Fruit fly (Drosophila melanogaster) whole organism, wandering third instar larva: ENCODE data around the gene CG9616.
A peak's percentile ranks its signal among the peaks of the same experiment; 100 is the strongest.

Experiments
- Abd-B ChIP-seq: fragments of >200 bp; optimal IDR thresholded peaks from 2 replicates; lab custom pipeline; 2017; ENCODE audit warnings: missing biosample characterization, missing genetic modification characterization
- CG32264 ChIP-seq: fragments of 200-800 bp; sonication (Bioruptor generic); optimal IDR thresholded peaks from 2 replicates; lab custom pipeline; 2016; ENCODE audit warnings: missing biosample characterization, missing genetic modification characterization
- CG9705 ChIP-seq: fragments of 200-800 bp; sonication (Bioruptor generic); optimal IDR thresholded peaks from 2 replicates; lab custom pipeline; 2018; ENCODE audit warnings: missing biosample characterization, mild to moderate bottlenecking, missing genetic modification characterization
- CrebA ChIP-seq: fragments of 200-800 bp; sonication (Bioruptor generic); optimal IDR thresholded peaks from 2 replicates; lab custom pipeline; 2016; ENCODE audit warnings: missing biosample characterization, mild to moderate bottlenecking, missing genetic modification characterization, borderline replicate concordance
- Dfd ChIP-seq: fragments of >200 bp; optimal IDR thresholded peaks from 2 replicates; lab custom pipeline; 2017; ENCODE audit warnings: missing biosample characterization, missing genetic modification characterization
- Dif ChIP-seq: fragments of 200-275, 200-300 bp; sonication (Bioruptor generic); optimal IDR thresholded peaks from 2 replicates; lab custom pipeline; 2018; ENCODE audit warnings: missing biosample characterization, missing genetic modification characterization; ENCODE audit not compliant: partially characterized antibody
- GATAd ChIP-seq: sonication (Bioruptor generic); optimal IDR thresholded peaks from 2 replicates; lab custom pipeline; 2016; ENCODE audit warnings: missing biosample characterization, missing genetic modification characterization
- HLH106 ChIP-seq: fragments of 200-800 bp; optimal IDR thresholded peaks from 3 replicates; lab custom pipeline; 2019; ENCODE audit warnings: missing biosample characterization, mild to moderate bottlenecking, missing genetic modification characterization, moderate library complexity
- Hnf4 ChIP-seq: fragments of 200-800 bp; sonication (Bioruptor generic); optimal IDR thresholded peaks from 2 replicates; lab custom pipeline; 2016; ENCODE audit warnings: missing biosample characterization, mild to moderate bottlenecking, missing genetic modification characterization
- Hr78 ChIP-seq: fragments of >200 bp; optimal IDR thresholded peaks from 2 replicates; lab custom pipeline; 2017; ENCODE audit warnings: missing biosample characterization, missing genetic modification characterization
- Hr83 ChIP-seq: fragments of 200-300 bp; sonication (Bioruptor generic); optimal IDR thresholded peaks from 2 replicates; lab custom pipeline; 2016; ENCODE audit warnings: missing biosample characterization, mild to moderate bottlenecking, missing genetic modification characterization, moderate library complexity; ENCODE audit not compliant: poor library complexity, severe bottlenecking
- Jra ChIP-seq: sonication (Bioruptor generic); optimal IDR thresholded peaks from 2 replicates; lab custom pipeline; 2016; ENCODE audit warnings: missing biosample characterization, missing genetic modification characterization
- Mio ChIP-seq: sonication (Bioruptor generic); optimal IDR thresholded peaks from 2 replicates; lab custom pipeline; 2016; ENCODE audit warnings: missing biosample characterization, missing genetic modification characterization
- Myc ChIP-seq: fragments of >200 bp; optimal IDR thresholded peaks from 2 replicates; lab custom pipeline; 2017
- N ChIP-seq: fragments of >200 bp; optimal IDR thresholded peaks from 2 replicates; lab custom pipeline; 2018; ENCODE audit warnings: missing biosample characterization, missing external identifiers, missing genetic modification characterization
- OdsH ChIP-seq: fragments of 200-800 bp; sonication (Bioruptor generic); optimal IDR thresholded peaks from 2 replicates; lab custom pipeline; 2016; ENCODE audit warnings: missing biosample characterization, mild to moderate bottlenecking, missing genetic modification characterization
- Rel ChIP-seq, 2 experiments: fragments of 200-800 bp; sonication (Bioruptor generic) in 1 of 2; optimal IDR thresholded peaks; 2 replicates in 1 of 2; 3 replicates in 1 of 2; lab custom pipeline; 2016 to 2019; ENCODE audit warnings: mild to moderate bottlenecking in 2 of 2, missing biosample characterization in 2 of 2, missing genetic modification characterization in 2 of 2, moderate library complexity in 1 of 2
- Sp1 ChIP-seq: fragments of 200-800 bp; sonication (Bioruptor generic); optimal IDR thresholded peaks from 3 replicates; lab custom pipeline; 2019; ENCODE audit warnings: missing biosample characterization, mild to moderate bottlenecking, missing genetic modification characterization, moderate library complexity
- Vsx2 ChIP-seq: fragments of 200-300, 225-300 bp; sonication (Bioruptor generic); optimal IDR thresholded peaks from 2 replicates; lab custom pipeline; 2018; ENCODE audit warnings: missing biosample characterization, missing genetic modification characterization; ENCODE audit not compliant: partially characterized antibody
- br ChIP-seq: fragments of 200-800 bp; sonication (Bioruptor generic); optimal IDR thresholded peaks from 2 replicates; lab custom pipeline; 2016; ENCODE audit warnings: missing biosample characterization, missing genetic modification characterization
- brk ChIP-seq: fragments of 200-800 bp; sonication (Bioruptor generic); optimal IDR thresholded peaks from 2 replicates; lab custom pipeline; 2016; ENCODE audit warnings: missing biosample characterization, mild to moderate bottlenecking, missing genetic modification characterization
- dl ChIP-seq, 2 experiments: fragments of 175-275, 200-275 bp in 1 of 2; fragments of 200-275 bp in 1 of 2; sonication (Bioruptor generic); optimal IDR thresholded peaks; lab custom pipeline; 2018; ENCODE audit warnings: mild to moderate bottlenecking in 2 of 2, missing biosample characterization in 2 of 2, missing genetic modification characterization in 2 of 2, moderate library complexity in 2 of 2; ENCODE audit not compliant: partially characterized antibody in 2 of 2, insufficient read depth in 1 of 2
- dmrt93B ChIP-seq: fragments of 200-800 bp; sonication (Bioruptor generic); optimal IDR thresholded peaks from 2 replicates; lab custom pipeline; 2018; ENCODE audit warnings: missing biosample characterization, mild to moderate bottlenecking, missing genetic modification characterization
- dsf ChIP-seq: sonication (Bioruptor generic); optimal IDR thresholded peaks from 2 replicates; lab custom pipeline; 2016; ENCODE audit warnings: missing biosample characterization, missing genetic modification characterization, borderline replicate concordance
- ey ChIP-seq: fragments of 200-800 bp; sonication (Bioruptor generic); optimal IDR thresholded peaks from 2 replicates; lab custom pipeline; 2016; ENCODE audit warnings: missing biosample characterization, missing genetic modification characterization
- foxo ChIP-seq, 2 experiments: fragments of 200-800 bp; sonication (Bioruptor generic); optimal IDR thresholded peaks; 2 replicates in 1 of 2; 3 replicates in 1 of 2; lab custom pipeline; 2016 to 2017; ENCODE audit warnings: missing biosample characterization in 2 of 2, missing genetic modification characterization in 2 of 2
- fru ChIP-seq: fragments of 200-800 bp; sonication (Bioruptor generic); optimal IDR thresholded peaks from 3 replicates; lab custom pipeline; 2016; ENCODE audit warnings: missing biosample characterization, mild to moderate bottlenecking, missing genetic modification characterization
- h ChIP-seq: fragments of 200-800 bp; sonication (Bioruptor generic); optimal IDR thresholded peaks from 3 replicates; lab custom pipeline; 2016; ENCODE audit warnings: missing biosample characterization, mild to moderate bottlenecking, missing genetic modification characterization
- jim ChIP-seq: fragments of 175-275, 200-325 bp; sonication (Bioruptor generic); optimal IDR thresholded peaks from 2 replicates; lab custom pipeline; 2016; ENCODE audit warnings: missing biosample characterization, mild to moderate bottlenecking, missing genetic modification characterization
- lola ChIP-seq: fragments of >200 bp; optimal IDR thresholded peaks from 2 replicates; lab custom pipeline; 2017; ENCODE audit warnings: missing biosample characterization, missing genetic modification characterization
- pan ChIP-seq: fragments of >200 bp; optimal IDR thresholded peaks from 2 replicates; lab custom pipeline; 2017
- psq ChIP-seq: fragments of 200-800 bp; sonication (Bioruptor generic); optimal IDR thresholded peaks from 3 replicates; lab custom pipeline; 2017; ENCODE audit warnings: missing biosample characterization, mild to moderate bottlenecking, missing genetic modification characterization, moderate library complexity
- rgr ChIP-seq: fragments of 200-800 bp; sonication (Bioruptor generic); optimal IDR thresholded peaks from 3 replicates; lab custom pipeline; 2016; ENCODE audit warnings: missing biosample characterization, mild to moderate bottlenecking, missing genetic modification characterization
- sage ChIP-seq: fragments of 200-800 bp; sonication (Bioruptor generic); optimal IDR thresholded peaks from 2 replicates; lab custom pipeline; 2016; ENCODE audit warnings: missing biosample characterization, mild to moderate bottlenecking, missing genetic modification characterization
- sv ChIP-seq: fragments of 200-800 bp; sonication (Bioruptor generic); optimal IDR thresholded peaks from 3 replicates; lab custom pipeline; 2016; ENCODE audit warnings: missing biosample characterization, missing genetic modification characterization
- tai ChIP-seq: sonication (Bioruptor generic); optimal IDR thresholded peaks from 2 replicates; lab custom pipeline; 2016; ENCODE audit warnings: missing biosample characterization, missing genetic modification characterization
- usp ChIP-seq: fragments of >200 bp; optimal IDR thresholded peaks from 2 replicates; lab custom pipeline; 2017; ENCODE audit warnings: missing biosample characterization, missing genetic modification characterization
- woc ChIP-seq: sonication (Bioruptor generic); optimal IDR thresholded peaks from 2 replicates; lab custom pipeline; 2016; ENCODE audit warnings: missing biosample characterization, mild to moderate bottlenecking, missing genetic modification characterization

The CG9616 gene

DNA sequence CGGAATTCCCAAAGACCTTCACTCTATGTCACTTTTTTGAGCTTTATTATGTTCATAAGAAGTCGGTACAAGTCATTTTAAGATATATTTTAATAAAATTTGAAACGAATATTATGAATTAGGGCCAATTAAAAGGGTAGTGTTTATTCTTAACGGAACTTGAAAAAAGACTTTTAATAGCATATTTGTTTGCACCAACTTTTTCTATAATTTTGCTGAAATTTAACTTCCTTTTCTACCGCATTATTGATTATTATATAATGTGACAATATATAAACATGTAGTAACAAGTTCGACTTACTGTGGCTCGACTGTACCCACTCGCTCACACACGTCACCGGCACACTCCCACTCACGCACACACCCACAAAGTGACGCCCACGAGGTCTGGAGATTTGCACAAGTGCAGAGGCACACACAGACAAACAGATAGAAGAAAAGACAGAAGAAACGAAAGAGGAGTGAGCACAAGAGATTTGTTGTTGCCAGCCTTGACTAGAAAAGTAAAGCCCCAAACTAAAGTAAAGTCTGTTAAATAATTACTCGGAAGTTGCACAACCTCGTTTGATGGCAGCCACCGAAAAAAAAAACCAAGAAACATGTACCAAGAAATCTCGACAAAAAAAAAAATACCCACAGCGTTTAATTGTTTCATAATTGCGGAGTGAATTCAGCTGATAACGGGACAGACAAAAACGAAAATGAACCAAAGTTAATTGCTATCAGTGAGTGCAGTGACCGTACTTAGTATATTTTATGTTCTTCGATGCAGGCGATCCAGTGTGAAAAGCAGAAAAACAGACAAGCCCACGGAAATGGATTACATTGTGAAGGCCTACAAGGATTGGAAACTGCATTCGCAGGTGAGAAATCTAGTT is 44.9 kb upstream of the CG9616 start:
- TF ChIP-seq brk = no peak
- TF ChIP-seq fru = peak; percentile 54
- no peak for TF ChIP-seq Vsx2
- TF ChIP-seq Hr83 (GFP tag; lab: Kevin White, UChicago) = peak; percentile 11
- peak; percentile 29 for TF ChIP-seq dmrt93B (GFP tag; lab: Kevin White, UChicago)
- TF ChIP-seq Mio (GFP tag; lab: Kevin White, UChicago) = no peak
- peak; percentile 38 for TF ChIP-seq woc (GFP tag; lab: Kevin White, UChicago)
- peak; percentile 46 for TF ChIP-seq HLH106 (tag; lab: Kevin White, UChicago)
- peak; percentile 57 for TF ChIP-seq OdsH
- peak; percentile 21 for TF ChIP-seq br (GFP tag; lab: Kevin White, UChicago)
- TF ChIP-seq Jra = no peak
- TF ChIP-seq foxo (GFP tag; optimal IDR thresholded peaks at IDR 0.05; lab: Kevin White, UChicago) = peak in 1 of 2 experiments; percentile 57
- TF ChIP-seq rgr = peak; percentile 22
- TF ChIP-seq Abd-B (GFP tag; lab: Kevin White, UChicago) = no peak
- no peak for TF ChIP-seq N
- peak; percentile 69 for TF ChIP-seq h
- no peak for TF ChIP-seq Rel (GFP tag; optimal IDR thresholded peaks at IDR 0.05; lab: Kevin White, UChicago)
- peak; percentile 84 for TF ChIP-seq Rel (tag; optimal IDR thresholded peaks at IDR 0.05; lab: Kevin White, UChicago)
- peak; percentile 27 for TF ChIP-seq ey
- no peak for TF ChIP-seq tai (GFP tag; lab: Kevin White, UChicago)
- TF ChIP-seq CG32264 (GFP tag; lab: Kevin White, UChicago) = no peak
- peak; percentile 36 for TF ChIP-seq psq (GFP tag; lab: Kevin White, UChicago)
- peak; percentile 30 for TF ChIP-seq Sp1
- TF ChIP-seq Dif = no peak
- no peak for TF ChIP-seq pan
- TF ChIP-seq sage = no peak

DNA sequence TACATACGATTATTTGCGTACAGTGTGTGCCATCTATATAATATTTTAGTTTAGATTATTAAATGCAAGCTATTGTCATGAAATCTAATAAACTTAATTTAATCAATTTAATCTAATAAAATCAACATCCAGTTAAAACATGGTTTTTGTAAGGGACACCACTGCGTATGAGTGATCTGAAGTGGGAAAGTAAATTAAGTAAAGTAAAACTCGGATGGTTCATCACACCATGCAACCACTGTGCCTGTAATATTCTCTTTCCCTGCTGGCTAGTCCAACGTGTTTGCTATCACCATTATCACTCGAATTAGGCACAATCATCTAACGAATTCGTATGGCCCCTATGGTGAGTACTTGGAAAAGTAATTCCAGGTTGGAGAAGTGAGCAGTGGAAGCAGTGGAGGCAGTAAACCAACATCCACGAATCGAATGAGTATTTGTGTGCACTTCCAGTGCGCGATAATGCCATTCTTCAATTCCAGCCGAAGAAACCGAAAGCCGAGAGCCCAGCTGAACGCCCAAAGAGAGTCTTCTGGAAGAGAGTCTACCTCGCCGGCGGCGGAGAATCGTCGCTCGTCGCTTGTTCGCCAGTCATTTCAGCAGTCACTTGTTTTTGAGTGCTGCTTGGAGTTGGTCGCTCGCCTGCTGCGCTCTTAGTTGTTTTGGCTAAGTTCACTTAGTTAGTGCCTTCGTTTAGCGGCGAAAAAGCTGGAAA is 43.6 kb upstream of the CG9616 start, which contains the start of gene red:
Gene red, plus strand, starts transcription at position 403 of the 715 bp plus-strand sequence.
- TF ChIP-seq Hr78 (no peak), rgr (peak; percentile 60), CrebA (peak; percentile 62), HLH106 (tag; lab: Kevin White, UChicago) (peak; percentile 43), Myc (lab: Kevin White, UChicago) (no peak), lola (GFP tag; lab: Kevin White, UChicago) (no peak), foxo (GFP tag; optimal IDR thresholded peaks at IDR 0.05; lab: Kevin White, UChicago) (peak in 1 of 2 experiments; percentile 55), Rel (GFP tag; optimal IDR thresholded peaks at IDR 0.05; lab: Kevin White, UChicago) (no peak), Rel (tag; optimal IDR thresholded peaks at IDR 0.05; lab: Kevin White, UChicago) (peak; percentile 35), Dfd (GFP tag; lab: Kevin White, UChicago) (no peak), Hnf4 (peak; percentile 38), woc (GFP tag; lab: Kevin White, UChicago) (peak; percentile 14), Dif (peak; percentile 92), fru (peak; percentile 86), pan (no peak), brk (peak; percentile 57), Hr83 (GFP tag; lab: Kevin White, UChicago) (peak; percentile 82), Vsx2 (peak; percentile 38), GATAd (GFP tag; lab: Kevin White, UChicago) (no peak), dsf (GFP tag; lab: Kevin White, UChicago) (no peak), ey (peak; percentile 45), jim (GFP tag; lab: Kevin White, UChicago) (peak; percentile 48), dl (GFP tag; optimal IDR thresholded peaks at IDR 0.05; lab: Kevin White, UChicago; ENCODE audit: insufficient read depth in 1 of 2, partially characterized antibody in 2 of 2) (peak; percentile 65 to 77), dmrt93B (GFP tag; lab: Kevin White, UChicago) (no peak), sv (GFP tag; lab: Kevin White, UChicago) (peak; percentile 39), tai (GFP tag; lab: Kevin White, UChicago) (peak; percentile 11), Mio (GFP tag; lab: Kevin White, UChicago) (no peak), Jra (peak; percentile 41), usp (GFP tag; lab: Kevin White, UChicago) (no peak), N (no peak), Abd-B (GFP tag; lab: Kevin White, UChicago) (no peak), OdsH (peak; percentile 50), CG9705 (GFP tag; lab: Kevin White, UChicago) (no peak), Sp1 (peak; percentile 18), psq (GFP tag; lab: Kevin White, UChicago) (peak; percentile 50), sage (peak; percentile 45), br (GFP tag; lab: Kevin White, UChicago) (peak; percentile 13), h (peak; percentile 61), CG32264 (GFP tag; lab: Kevin White, UChicago) (no peak)
